Worm (Caenorhabditis elegans): ENCODE data around the gene C05E4.7.

DNA sequence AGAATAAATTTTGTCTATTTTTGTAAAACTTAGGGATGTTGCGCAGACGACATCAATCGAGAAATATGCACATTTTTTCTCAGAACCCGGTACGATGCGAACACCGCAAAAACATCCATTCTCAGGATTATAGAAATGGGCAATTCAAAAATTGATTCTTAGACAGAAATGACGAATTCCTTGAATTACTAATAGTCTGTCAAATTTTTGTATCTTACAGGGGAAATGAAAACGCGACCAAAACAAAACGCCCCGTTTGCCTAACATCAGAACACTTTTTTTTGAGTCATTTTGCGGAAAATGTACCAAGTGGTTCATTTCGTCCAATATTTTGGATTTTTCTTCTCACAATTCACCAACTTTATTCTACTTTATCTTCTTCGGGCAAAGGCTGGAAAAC, 1.4 kb downstream of the C05E4.7 start, which contains the start of gene str-134:
- TF ChIP-seq unc-86 (tag; optimal IDR thresholded peaks at IDR 0.05) (no peak), T23F11.4 (GFP tag; optimal IDR thresholded peaks at IDR 0.05) (no peak), ama-1 (optimal IDR thresholded peaks at IDR 0.05) (no peak), ceh-18 (tag; optimal IDR thresholded peaks at IDR 0.05) (no peak), unc-55 (GFP tag; optimal IDR thresholded peaks at IDR 0.05) (no peak), pha-4 (tag; optimal IDR thresholded peaks at IDR 0.05) (no peak), sdc-2 (tag; optimal IDR thresholded peaks at IDR 0.05) (no peak)

Measured in whole organism, late embryonic.